Worm (Caenorhabditis elegans): Measurements from ENCODE around the gene F22B7.1.

The F22B7.1 gene

DNA sequence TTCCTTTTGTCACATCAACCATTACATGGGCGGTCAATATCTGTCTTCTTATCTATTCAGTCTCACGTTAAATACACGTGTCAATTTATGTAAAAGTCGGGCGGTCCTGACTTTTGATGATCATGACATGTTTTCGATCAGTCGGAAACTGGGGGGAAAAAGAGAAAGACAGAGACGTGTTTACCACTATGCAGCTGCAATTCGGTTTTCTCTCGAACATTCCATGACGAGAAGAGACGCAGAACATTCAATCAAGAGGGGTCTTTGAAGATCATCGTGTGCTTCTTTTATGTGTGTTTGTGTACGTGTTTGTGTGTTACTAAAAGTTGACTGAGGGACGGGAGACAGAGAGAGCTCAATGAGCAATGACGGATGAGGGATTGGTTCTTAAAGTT is 6.8 kb upstream of the F22B7.1 start (continued):
- peak; percentile 82 for TF ChIP-seq T20F7.1 (GFP tag; optimal IDR thresholded peaks at IDR 0.05)
- TF ChIP-seq Y5F2A.4 (GFP tag; optimal IDR thresholded peaks at IDR 0.05), result no peak
- peak; percentile 71 for TF ChIP-seq zip-2 (tag; optimal IDR thresholded peaks at IDR 0.05)
- peak; percentile 79 for TF ChIP-seq ama-1 (optimal IDR thresholded peaks at IDR 0.05)
- no peak for TF ChIP-seq ces-1 (GFP tag; optimal IDR thresholded peaks at IDR 0.05)
- TF ChIP-seq ztf-11 (tag; optimal IDR thresholded peaks at IDR 0.05), result no peak
- TF ChIP-seq lin-39 (tag; optimal IDR thresholded peaks at IDR 0.05), result no peak
- peak; percentile 96 for TF ChIP-seq php-3 (GFP tag; IDR thresholded peaks at IDR 0.05)
- TF ChIP-seq dpl-1 (GFP tag; optimal IDR thresholded peaks at IDR 0.05), result peak; percentile 58
- TF ChIP-seq T26A8.4 (GFP tag; IDR thresholded peaks at IDR 0.05), result peak; percentile 77; the same call in 1 of the 2 replicates
- TF ChIP-seq snpc-1.2 (GFP tag; IDR thresholded peaks at IDR 0.05), result no peak
- TF ChIP-seq pha-4 (GFP tag; IDR thresholded peaks at IDR 0.05), result peak; percentile 77
- peak; percentile 97 for TF ChIP-seq pha-4 (tag; optimal IDR thresholded peaks at IDR 0.05)
- TF ChIP-seq dmd-8 (GFP tag; IDR thresholded peaks at IDR 0.05), result no peak
- TF ChIP-seq skn-1 (tag; optimal IDR thresholded peaks at IDR 0.05), result peak; percentile 53
- TF ChIP-seq lin-1 (GFP tag; IDR thresholded peaks at IDR 0.05), result peak; percentile 89
- peak; percentile 74 for TF ChIP-seq lin-13 (GFP tag; optimal IDR thresholded peaks at IDR 0.05)
- TF ChIP-seq pqm-1 (tag; optimal IDR thresholded peaks at IDR 0.05), result peak; percentile 15
- TF ChIP-seq sdz-12 (GFP tag; optimal IDR thresholded peaks at IDR 0.05), result no peak
- 0 out of 2 replicates have a peak, but pooled peaks have one; percentile 70 for TF ChIP-seq zfp-3 (GFP tag; conservative IDR thresholded peaks at IDR 0.05)
- no peak for TF ChIP-seq dmd-9 (GFP tag; IDR thresholded peaks at IDR 0.05)
- TF ChIP-seq unc-130 (GFP tag; optimal IDR thresholded peaks at IDR 0.05), result no peak
- peak; percentile 93 for TF ChIP-seq mxl-2 (GFP tag; conservative IDR thresholded peaks at IDR 0.05)
- TF ChIP-seq hmg-1.1 (GFP tag; IDR thresholded peaks at IDR 0.05), result peak; percentile 78
- TF ChIP-seq Y48G9A.11 (GFP tag; IDR thresholded peaks at IDR 0.05), result no peak
- peak; percentile 98 for TF ChIP-seq nhr-11 (tag; optimal IDR thresholded peaks at IDR 0.05)
- peak; percentile 64; the same call in 1 of the 2 replicates for TF ChIP-seq saeg-2 (GFP tag; IDR thresholded peaks at IDR 0.05)
- TF ChIP-seq aha-1 (tag), result peak; percentile 70
- no peak for TF ChIP-seq snpc-4 (tag; optimal IDR thresholded peaks at IDR 0.05)
- TF ChIP-seq unc-39 (tag; optimal IDR thresholded peaks at IDR 0.05), result no peak
- peak; percentile 88 to 90 for TF ChIP-seq hif-1 (tag; optimal IDR thresholded peaks at IDR 0.05)
- TF ChIP-seq F37D6.2 (tag; optimal IDR thresholded peaks at IDR 0.05), result peak; percentile 19
- TF ChIP-seq lin-38 (GFP tag; IDR thresholded peaks at IDR 0.05), result peak; percentile 49
- peak; percentile 74 to 87 for TF ChIP-seq lsy-2 (tag; optimal IDR thresholded peaks at IDR 0.05)
- TF ChIP-seq nhr-25 (tag; optimal IDR thresholded peaks at IDR 0.05; ENCODE audit: borderline replicate concordance, insufficient read depth), result peak; percentile 72
- TF ChIP-seq hlh-11 (tag; optimal IDR thresholded peaks at IDR 0.05), result peak; percentile 99
- TF ChIP-seq jun-1 (tag; optimal IDR thresholded peaks at IDR 0.05), result peak; percentile 49
- TF ChIP-seq spr-1 (tag; optimal IDR thresholded peaks at IDR 0.05), result peak; percentile 72
- TF ChIP-seq mep-1 (tag; optimal IDR thresholded peaks at IDR 0.05), result peak; percentile 90
- peak; percentile 60; the same call in 1 of the 2 replicates for TF ChIP-seq nhr-42 (GFP tag; IDR thresholded peaks at IDR 0.05)
- TF ChIP-seq mdl-1 (tag; optimal IDR thresholded peaks at IDR 0.05), result peak; percentile 66 to 97
- TF ChIP-seq Y105C5A.15 (GFP tag; IDR thresholded peaks at IDR 0.05), result no peak
- no peak for TF ChIP-seq aly-2 (tag; optimal IDR thresholded peaks at IDR 0.05)
- peak; percentile 96 for TF ChIP-seq tra-1 (GFP tag; IDR thresholded peaks at IDR 0.05)
- TF ChIP-seq ceh-28 (tag; optimal IDR thresholded peaks at IDR 0.05), result peak; percentile 32
- TF ChIP-seq ceh-62 (tag; optimal IDR thresholded peaks at IDR 0.05), result no peak
- no peak for TF ChIP-seq nhr-41 (GFP tag; IDR thresholded peaks at IDR 0.05)
- TF ChIP-seq ztf-7 (tag; optimal IDR thresholded peaks at IDR 0.05), result peak; percentile 72
- TF ChIP-seq zfp-2 (tag; optimal IDR thresholded peaks at IDR 0.05), result no peak
- TF ChIP-seq ZK337.2 (GFP tag; IDR thresholded peaks at IDR 0.05), result no peak
- no peak for TF ChIP-seq duxl-1 (tag; optimal IDR thresholded peaks at IDR 0.05; ENCODE audit: poor library complexity)
- no peak for TF ChIP-seq lin-15B (tag; optimal IDR thresholded peaks at IDR 0.05)

Data from whole organism, L4 larva.